Fruit fly (Drosophila melanogaster) ovary, adult (tissue): ENCODE data around the gene CG17163.

ENCODE experiments used
- CG17801 ChIP-seq: fragments of 200-800 bp; optimal IDR thresholded peaks from 2 replicates; lab custom pipeline; 2019; ENCODE audit warnings: missing biosample characterization, mild to moderate bottlenecking, missing genetic modification characterization, moderate library complexity; ENCODE audit not compliant: partially characterized antibody

CG17163 gene

dm6 chrX:23035766-23036165 lies 46.7 kb downstream of the CG17163 start, which contains the start of gene CG12061:
CG12061 (plus strand) TSS chrX:23036066.
- no peak for TF ChIP-seq CG17801 (GFP tag; lab: Kevin White, UChicago)
